2 worm cellular contexts compared by ENCODE assay signal in genomic region chrIII:8860741-8861140, ce11.
TF ChIP-seq lines count a peak whose summit lies in the region.

No protein-coding gene starts in this region.

TF ChIP-seq in whole organism, L4 larva, 104 proteins besides CTCF, POLR2A, EP300 and RAD21:
- peak; percentile 53; the same call in 1 of the 2 replicates for TF ChIP-seq Y105C5A.15 (GFP tag; IDR thresholded peaks at IDR 0.05; lab: Robert Waterston, UW)
- TF ChIP-seq lim-7 (GFP tag; IDR thresholded peaks at IDR 0.05; lab: Robert Waterston, UW), result 0 out of 2 replicates have a peak, but pooled peaks have one; percentile 22
- TF ChIP-seq madf-5 (GFP tag; IDR thresholded peaks at IDR 0.05; lab: Robert Waterston, UW), result 0 out of 4 replicates have a peak, but pooled peaks have one; percentile 52 to 73
- 0 out of 2 replicates have a peak, but pooled peaks have one; percentile 26 for TF ChIP-seq snpc-1.2 (GFP tag; IDR thresholded peaks at IDR 0.05; lab: Robert Waterston, UW)
- peak; percentile 56 for TF ChIP-seq arid-1 (GFP tag; conservative IDR thresholded peaks at IDR 0.05; lab: Robert Waterston, UW)
- peak; percentile 74 for TF ChIP-seq Y48G9A.11 (GFP tag; IDR thresholded peaks at IDR 0.05; lab: Robert Waterston, UW)
- TF ChIP-seq lin-38 (GFP tag; IDR thresholded peaks at IDR 0.05; lab: Robert Waterston, UW), result peak; percentile 59
TF ChIP-seq in whole organism, L4 larva: peak in this region for 7; not testable (repeated sequence) for 97.

TF ChIP-seq in whole organism, young adult, 124 proteins besides CTCF, POLR2A, EP300 and RAD21:
- 0 out of 2 replicates have a peak, but pooled peaks have one; percentile 26 for TF ChIP-seq nfyb-1 (GFP tag; IDR thresholded peaks at IDR 0.05; lab: Robert Waterston, UW)
- TF ChIP-seq Y79H2A.3 (GFP tag; conservative IDR thresholded peaks at IDR 0.05; lab: Robert Waterston, UW), result peak; percentile 94
- TF ChIP-seq mcd-1 (GFP tag; IDR thresholded peaks at IDR 0.05; lab: Robert Waterston, UW), result 0 out of 2 replicates have a peak, but pooled peaks have one; percentile 7
- TF ChIP-seq madf-6 (GFP tag; IDR thresholded peaks at IDR 0.05; lab: Robert Waterston, UW), result peak; percentile 73
- peak; percentile 29; the same call in 1 of the 2 replicates for TF ChIP-seq B0019.2 (GFP tag; conservative IDR thresholded peaks at IDR 0.05; lab: Robert Waterston, UW)
- 0 out of 2 replicates have a peak, but pooled peaks have one; percentile 65 for TF ChIP-seq aptf-3 (GFP tag; IDR thresholded peaks at IDR 0.05; lab: Robert Waterston, UW)
- 0 out of 2 replicates have a peak, but pooled peaks have one; percentile 26 for TF ChIP-seq D2030.7 (GFP tag; IDR thresholded peaks at IDR 0.05; lab: Robert Waterston, UW)
- peak; percentile 64; the same call in 1 of the 2 replicates for TF ChIP-seq hsf-1 (GFP tag; IDR thresholded peaks at IDR 0.05; lab: Robert Waterston, UW)
- 0 out of 2 replicates have a peak, but pooled peaks have one; percentile 57 for TF ChIP-seq ztf-25 (GFP tag; IDR thresholded peaks at IDR 0.05; lab: Robert Waterston, UW)
- TF ChIP-seq dox-1 (GFP tag; IDR thresholded peaks at IDR 0.05; lab: Robert Waterston, UW), result peak; percentile 40
- TF ChIP-seq ceh-40 (GFP tag; IDR thresholded peaks at IDR 0.05; lab: Robert Waterston, UW), result 0 out of 2 replicates have a peak, but pooled peaks have one; percentile 26
- TF ChIP-seq Y53F4B.3 (GFP tag; IDR thresholded peaks at IDR 0.05; lab: Robert Waterston, UW), result peak; percentile 35; the same call in 1 of the 2 replicates
- TF ChIP-seq ceh-91 (GFP tag; IDR thresholded peaks at IDR 0.05; lab: Robert Waterston, UW), result 0 out of 2 replicates have a peak, but pooled peaks have one; percentile 30
- TF ChIP-seq madf-8 (GFP tag; conservative IDR thresholded peaks at IDR 0.05; lab: Robert Waterston, UW), result 0 out of 2 replicates have a peak, but pooled peaks have one; percentile 48
- peak; percentile 50; the same call in 1 of the 2 replicates for TF ChIP-seq attf-6 (GFP tag; IDR thresholded peaks at IDR 0.05; lab: Robert Waterston, UW)
- TF ChIP-seq F33H1.4 (GFP tag; IDR thresholded peaks at IDR 0.05; lab: Robert Waterston, UW), result peak; percentile 23; the same call in 1 of the 2 replicates
- peak; percentile 27; the same call in 1 of the 2 replicates for TF ChIP-seq rcor-1 (GFP tag; IDR thresholded peaks at IDR 0.05; lab: Robert Waterston, UW)
- peak; percentile 47; the same call in 1 of the 2 replicates for TF ChIP-seq Y53G8AR.9 (GFP tag; conservative IDR thresholded peaks at IDR 0.05; lab: Robert Waterston, UW)
TF ChIP-seq in whole organism, young adult: peak in this region for 18; not testable (repeated sequence) for 106.
